Worm (Caenorhabditis elegans) whole organism, mixed stage, embryonic: Measurements from ENCODE around the gene D1014.6.

Experiments
- bed-3 ChIP-seq: fragments of 200-800 bp; sonication (Bioruptor generic); optimal IDR thresholded peaks from 3 replicates; lab custom pipeline; 2018; ENCODE audit warnings: mild to moderate bottlenecking, missing genetic modification characterization, moderate library complexity, missing compliant biosample characterization
- elt-1 ChIP-seq: sonication (generic microtip); optimal IDR thresholded peaks from 2 replicates; lab custom pipeline; 2017; ENCODE audit warnings: missing genetic modification characterization, mild to moderate bottlenecking, missing compliant biosample characterization, antibody characterized with exemption, moderate library complexity, borderline replicate concordance; ENCODE audit not compliant: insufficient read depth
- elt-3 ChIP-seq: fragments of 150-350 bp; optimal IDR thresholded peaks from 2 replicates; lab custom pipeline; 2014; ENCODE audit warnings: missing biosample characterization, missing genetic modification characterization
- lin-13 ChIP-seq: fragments of 150-350 bp; optimal IDR thresholded peaks from 2 replicates; lab custom pipeline; 2014; ENCODE audit warnings: missing biosample characterization, missing genetic modification characterization
- lsy-2 ChIP-seq: fragments of 150-350 bp; optimal IDR thresholded peaks from 2 replicates; lab custom pipeline; 2014; ENCODE audit warnings: missing biosample characterization, missing genetic modification characterization
- mab-5 ChIP-seq: fragments of 150-350 bp; optimal IDR thresholded peaks from 2 replicates; lab custom pipeline; 2014; ENCODE audit warnings: missing biosample characterization, missing genetic modification characterization
- mep-1 ChIP-seq: fragments of 150-350 bp; optimal IDR thresholded peaks from 2 replicates; lab custom pipeline; 2017; ENCODE audit warnings: missing biosample characterization, missing genetic modification reagents, missing genetic modification characterization, inconsistent platforms
- nhr-12 ChIP-seq: fragments of 150-350 bp; optimal IDR thresholded peaks from 2 replicates; lab custom pipeline; 2014; ENCODE audit warnings: missing biosample characterization, missing genetic modification characterization
- nhr-237 ChIP-seq: fragments of 150-350 bp; optimal IDR thresholded peaks from 2 replicates; lab custom pipeline; 2014; ENCODE audit warnings: missing biosample characterization, missing genetic modification characterization
- pha-4 ChIP-seq: fragments of 150-350 bp; optimal IDR thresholded peaks from 2 replicates; lab custom pipeline; 2018; ENCODE audit warnings: missing biosample characterization, missing genetic modification reagents, missing genetic modification characterization
- snpc-4 ChIP-seq: fragments of 150-350 bp; optimal IDR thresholded peaks from 2 replicates; lab custom pipeline; 2014; ENCODE audit warnings: missing biosample characterization, missing genetic modification characterization
- unc-39 ChIP-seq: fragments of 150-350 bp; optimal IDR thresholded peaks from 2 replicates; lab custom pipeline; 2014; ENCODE audit warnings: missing biosample characterization, missing genetic modification characterization
- unc-62 ChIP-seq: fragments of 150-350 bp; optimal IDR thresholded peaks from 2 replicates; lab custom pipeline; 2014; ENCODE audit warnings: missing biosample characterization, missing genetic modification reagents, missing genetic modification characterization

ce11 chrV:8132926-8133325 is 12.0 kb downstream of the D1014.6 start, which contains the start of gene D1014.4:
- TF ChIP-seq elt-1 (no peak), nhr-12 (no peak), bed-3 (GFP tag; lab: Kevin White, UChicago) (no peak), lin-13 (tag; lab: Kevin White, UChicago) (no peak), elt-3 (tag; lab: Kevin White, UChicago) (no peak), unc-39 (tag; lab: Kevin White, UChicago) (no peak), pha-4 (tag; lab: Kevin White, UChicago) (no peak), nhr-237 (tag; lab: Kevin White, UChicago) (no peak), snpc-4 (tag; lab: Kevin White, UChicago) (no peak), unc-62 (GFP tag; lab: Kevin White, UChicago) (no peak), mab-5 (no peak), lsy-2 (tag; lab: Kevin White, UChicago) (no peak), mep-1 (tag; lab: Kevin White, UChicago) (no peak)
